Worm (Caenorhabditis elegans) whole organism, early embryonic: ENCODE data around the gene hlh-32.

Source experiments
- B0310.2 ChIP-seq: sonication (generic microtip); optimal IDR thresholded peaks from 2 replicates; lab custom pipeline; 2016; ENCODE audit warnings: mild to moderate bottlenecking, missing genetic modification characterization, missing compliant biosample characterization
- F13C5.2 ChIP-seq: sonication (generic microtip); optimal IDR thresholded peaks from 2 replicates; lab custom pipeline; 2017; ENCODE audit warnings: mild to moderate bottlenecking, missing genetic modification characterization, inconsistent platforms, missing compliant biosample characterization
- aly-1 ChIP-seq: sonication (generic microtip); optimal IDR thresholded peaks from 2 replicates; lab custom pipeline; 2016; ENCODE audit warnings: missing genetic modification characterization, missing compliant biosample characterization
- ama-1 ChIP-seq: fragments of 150-350 bp; optimal IDR thresholded peaks from 2 replicates; lab custom pipeline; 2014
- ceh-13 ChIP-seq: fragments of 200-800 bp; sonication (Bioruptor generic); optimal IDR thresholded peaks from 2 replicates; lab custom pipeline; 2018; ENCODE audit warnings: mild to moderate bottlenecking, missing genetic modification characterization, missing compliant biosample characterization
- ceh-36 ChIP-seq: sonication (generic microtip); optimal IDR thresholded peaks from 2 replicates; lab custom pipeline; 2016; ENCODE audit warnings: missing genetic modification characterization, inconsistent platforms, missing compliant biosample characterization
- ets-7 ChIP-seq: sonication (generic microtip); optimal IDR thresholded peaks from 2 replicates; lab custom pipeline; 2016; ENCODE audit warnings: missing genotype, missing genetic modification characterization, missing compliant biosample characterization
- flt-1 ChIP-seq: fragments of 200-800 bp; sonication (Bioruptor generic); IDR thresholded peaks from 2 replicates; pipeline ENCODE4 v1.3.6; 2022; ENCODE audit warnings: missing genetic modification characterization, missing compliant biosample characterization
- hmbx-1 ChIP-seq: sonication (generic microtip); optimal IDR thresholded peaks from 2 replicates; lab custom pipeline; 2016; ENCODE audit warnings: mild to moderate bottlenecking, missing genetic modification characterization, missing compliant biosample characterization
- hmg-4 ChIP-seq: fragments of 200-800 bp; sonication (Bioruptor generic); optimal IDR thresholded peaks from 2 replicates; lab custom pipeline; 2018; ENCODE audit warnings: mild to moderate bottlenecking, missing genetic modification characterization, missing compliant biosample characterization
- hnd-1 ChIP-seq: sonication (generic microtip); optimal IDR thresholded peaks from 2 replicates; lab custom pipeline; 2016; ENCODE audit warnings: missing genetic modification characterization, missing compliant biosample characterization
- pes-1 ChIP-seq: fragments of 200-800 bp; sonication (Bioruptor generic); IDR thresholded peaks from 2 replicates; pipeline ENCODE4 v1.3.6; 2022; ENCODE audit warnings: missing genetic modification reagents, missing genetic modification characterization, missing compliant biosample characterization
- scrt-1 ChIP-seq: fragments of 200-800 bp; sonication (Bioruptor generic); IDR thresholded peaks from 2 replicates; pipeline ENCODE4 v1.3.6; 2022; ENCODE audit warnings: missing genetic modification characterization, missing compliant biosample characterization
- sea-1 ChIP-seq: fragments of 200-800 bp; sonication (Bioruptor generic); conservative IDR thresholded peaks from 2 replicates; pipeline ENCODE4 v1.3.6; 2022; ENCODE audit warnings: missing genetic modification characterization, missing compliant biosample characterization
- tbx-11 ChIP-seq: fragments of 200-800 bp; sonication (Bioruptor generic); IDR thresholded peaks from 2 replicates; pipeline ENCODE4 v1.3.6; 2022; ENCODE audit warnings: missing genetic modification characterization, missing compliant biosample characterization
- tbx-37 ChIP-seq: fragments of 200-800 bp; sonication (Bioruptor generic); conservative IDR thresholded peaks from 2 replicates; pipeline ENCODE4 v1.3.6; 2022; ENCODE audit warnings: missing genetic modification reagents, missing genetic modification characterization, missing compliant biosample characterization
- tra-4 ChIP-seq: sonication (generic microtip); optimal IDR thresholded peaks from 2 replicates; lab custom pipeline; 2017; ENCODE audit warnings: missing genetic modification characterization, missing compliant biosample characterization

hlh-32 gene

ce11 chrIV:16176808-16177207 is 44.5 kb downstream of the hlh-32 start:
- no peak for TF ChIP-seq scrt-1 (GFP tag; lab: Robert Waterston, UW)

ce11 chrIV:16178433-16178832 is 46.2 kb downstream of the hlh-32 start:
- TF ChIP-seq ceh-36 (tag; lab: Kevin White, UChicago) (no peak), tra-4 (tag; lab: Kevin White, UChicago) (no peak), scrt-1 (GFP tag; lab: Robert Waterston, UW) (no peak), B0310.2 (tag; lab: Kevin White, UChicago) (no peak), ceh-13 (GFP tag; lab: Kevin White, UChicago) (no peak), pes-1 (GFP tag; lab: Robert Waterston, UW) (no peak), ets-7 (no peak), F13C5.2 (tag; lab: Kevin White, UChicago) (no peak), aly-1 (tag; lab: Kevin White, UChicago) (no peak), hmbx-1 (tag; lab: Kevin White, UChicago) (no peak), ama-1 (no peak), tbx-11 (no peak), sea-1 (no peak), tbx-37 (GFP tag; lab: Robert Waterston, UW) (no peak), hmg-4 (GFP tag; lab: Kevin White, UChicago) (no peak), flt-1 (GFP tag; lab: Robert Waterston, UW) (no peak), hnd-1 (tag; lab: Kevin White, UChicago) (no peak)

ce11 chrIV:16180898-16181482 is 48.7 kb downstream of the hlh-32 start:
- TF ChIP-seq tra-4 (tag; lab: Kevin White, UChicago) (no peak), ama-1 (no peak), flt-1 (GFP tag; lab: Robert Waterston, UW) (no peak), aly-1 (tag; lab: Kevin White, UChicago) (no peak), ceh-36 (tag; lab: Kevin White, UChicago) (no peak), tbx-37 (GFP tag; lab: Robert Waterston, UW) (no peak), F13C5.2 (tag; lab: Kevin White, UChicago) (no peak)
